Worm (Caenorhabditis elegans) whole organism, L3 larva: ENCODE results near the gene F40F8.4.

Experiments
- R02D3.7 ChIP-seq: fragments of 150-350 bp; optimal IDR thresholded peaks from 2 replicates; lab custom pipeline; 2014; ENCODE audit warnings: missing biosample characterization, missing genetic modification characterization
- ZK546.5 ChIP-seq: sonication (generic microtip); optimal IDR thresholded peaks from 2 replicates; lab custom pipeline; 2017; ENCODE audit warnings: missing biosample characterization, missing genetic modification characterization
- ama-1 ChIP-seq: fragments of 150-350 bp; optimal IDR thresholded peaks from 2 replicates; lab custom pipeline; 2018
- ceh-16 ChIP-seq: sonication (generic microtip); optimal IDR thresholded peaks from 2 replicates; lab custom pipeline; 2017; ENCODE audit warnings: missing biosample characterization, missing genetic modification characterization
- ceh-28 ChIP-seq: fragments of 150-350 bp; optimal IDR thresholded peaks from 2 replicates; lab custom pipeline; 2014; ENCODE audit warnings: missing biosample characterization, missing genetic modification reagents, missing genetic modification characterization
- ceh-82 ChIP-seq: fragments of 150-350 bp; optimal IDR thresholded peaks from 2 replicates; lab custom pipeline; 2014; ENCODE audit warnings: missing biosample characterization, missing genetic modification characterization
- ceh-9 ChIP-seq: sonication (generic microtip); optimal IDR thresholded peaks from 2 replicates; lab custom pipeline; 2018; ENCODE audit warnings: missing biosample characterization, missing genetic modification characterization
- daf-12 ChIP-seq: fragments of 150-350 bp; optimal IDR thresholded peaks from 2 replicates; lab custom pipeline; 2014; ENCODE audit warnings: missing biosample characterization, missing genetic modification reagents, missing genetic modification characterization
- egl-27 ChIP-seq: sonication (generic microtip); optimal IDR thresholded peaks from 4 replicates; lab custom pipeline; 2017; ENCODE audit warnings: missing biosample characterization, missing genetic modification reagents, missing genetic modification characterization
- egl-5 ChIP-seq: fragments of 150-350 bp; optimal IDR thresholded peaks from 2 replicates; lab custom pipeline; 2017; ENCODE audit warnings: missing biosample characterization, missing genetic modification reagents, missing genetic modification characterization, inconsistent platforms
- elt-1 ChIP-seq: fragments of 150-350 bp; optimal IDR thresholded peaks from 2 replicates; lab custom pipeline; 2014; ENCODE audit warnings: missing biosample characterization, missing genetic modification characterization
- elt-2 ChIP-seq: sonication (generic microtip); optimal IDR thresholded peaks from 2 replicates; lab custom pipeline; 2016; ENCODE audit warnings: missing genetic modification reagents, mild to moderate bottlenecking, missing genetic modification characterization, missing compliant biosample characterization
- elt-3 ChIP-seq, 3 experiments: fragments of 150-350 bp in 1 of 3; sonication (generic microtip) in 2 of 3; optimal IDR thresholded peaks; 2 replicates in 2 of 3; 4 replicates in 1 of 3; lab custom pipeline; 2014 to 2017; ENCODE audit warnings: missing biosample characterization in 3 of 3, missing genetic modification characterization in 3 of 3
- eor-1 ChIP-seq, 2 experiments: fragments of 150-350 bp; optimal IDR thresholded peaks; 2 replicates each; lab custom pipeline; 2014 to 2018; ENCODE audit warnings: missing biosample characterization in 2 of 2, missing genetic modification characterization in 2 of 2
- fkh-10 ChIP-seq: sonication (generic microtip); optimal IDR thresholded peaks from 2 replicates; lab custom pipeline; 2017; ENCODE audit warnings: missing biosample characterization, missing genetic modification reagents, missing genetic modification characterization
- fkh-2 ChIP-seq: fragments of 150-350 bp; optimal IDR thresholded peaks from 2 replicates; lab custom pipeline; 2014; ENCODE audit warnings: missing biosample characterization, missing genetic modification reagents, missing genetic modification characterization
- fos-1 ChIP-seq: fragments of 150-350 bp; optimal IDR thresholded peaks from 2 replicates; lab custom pipeline; 2014; ENCODE audit warnings: missing biosample characterization, missing genetic modification characterization
- hmg-11 ChIP-seq: sonication (generic microtip); optimal IDR thresholded peaks from 2 replicates; lab custom pipeline; 2016; ENCODE audit warnings: missing genetic modification characterization, missing compliant biosample characterization
- lin-15B ChIP-seq: fragments of 150-350 bp; optimal IDR thresholded peaks from 2 replicates; lab custom pipeline; 2014; ENCODE audit warnings: missing biosample characterization, missing genetic modification characterization
- lsy-12 ChIP-seq: sonication (generic microtip); optimal IDR thresholded peaks from 2 replicates; lab custom pipeline; 2016; ENCODE audit warnings: mild to moderate bottlenecking, missing genetic modification characterization, missing compliant biosample characterization
- mdl-1 ChIP-seq: fragments of 150-350 bp; optimal IDR thresholded peaks from 2 replicates; lab custom pipeline; 2014; ENCODE audit warnings: missing biosample characterization, missing genetic modification characterization
- mml-1 ChIP-seq: fragments of 150-350 bp; sonication (generic microtip); optimal IDR thresholded peaks from 3 replicates; lab custom pipeline; 2014; ENCODE audit warnings: missing biosample characterization, missing genetic modification characterization
- nfya-1 ChIP-seq: sonication (generic microtip); optimal IDR thresholded peaks from 2 replicates; lab custom pipeline; 2017; ENCODE audit warnings: missing genetic modification characterization, mild to moderate bottlenecking, missing compliant biosample characterization, antibody characterized with exemption, moderate library complexity; ENCODE audit not compliant: insufficient read depth
- nhr-11 ChIP-seq: fragments of 150-350 bp; optimal IDR thresholded peaks from 2 replicates; lab custom pipeline; 2014; ENCODE audit warnings: missing biosample characterization, missing genetic modification characterization
- nhr-12 ChIP-seq: fragments of 150-350 bp; optimal IDR thresholded peaks from 2 replicates; lab custom pipeline; 2014; ENCODE audit warnings: missing biosample characterization, missing genetic modification characterization
- nhr-23 ChIP-seq: fragments of 150-350 bp; optimal IDR thresholded peaks from 2 replicates; lab custom pipeline; 2014; ENCODE audit warnings: missing biosample characterization, missing genetic modification reagents, missing genetic modification characterization
- nhr-25 ChIP-seq: sonication (generic microtip); optimal IDR thresholded peaks from 2 replicates; lab custom pipeline; 2017; ENCODE audit warnings: missing biosample characterization, missing genetic modification characterization
- nhr-28 ChIP-seq: fragments of 150-350 bp; optimal IDR thresholded peaks from 2 replicates; lab custom pipeline; 2014; ENCODE audit warnings: missing biosample characterization, missing genetic modification characterization
- nhr-67 ChIP-seq: fragments of 150-350 bp; optimal IDR thresholded peaks from 2 replicates; lab custom pipeline; 2014; ENCODE audit warnings: missing biosample characterization, missing genetic modification characterization
- nhr-76 ChIP-seq: fragments of 150-350 bp; sonication (generic microtip); optimal IDR thresholded peaks from 5 replicates; lab custom pipeline; 2014; ENCODE audit warnings: missing biosample characterization, missing genetic modification characterization
- pha-4 ChIP-seq: fragments of 150-350 bp; optimal IDR thresholded peaks from 2 replicates; lab custom pipeline; 2014; ENCODE audit warnings: missing biosample characterization, missing genetic modification reagents, missing genetic modification characterization
- pqm-1 ChIP-seq: fragments of 150-350 bp; optimal IDR thresholded peaks from 2 replicates; lab custom pipeline; 2017; ENCODE audit warnings: missing biosample characterization, missing genetic modification characterization, inconsistent platforms
- sea-2 ChIP-seq: fragments of 150-350 bp; sonication (generic microtip); optimal IDR thresholded peaks from 4 replicates; lab custom pipeline; 2014; ENCODE audit warnings: missing biosample characterization, missing genetic modification reagents, missing genetic modification characterization
- skn-1 ChIP-seq: fragments of 150-350 bp; optimal IDR thresholded peaks from 2 replicates; lab custom pipeline; 2014; ENCODE audit warnings: missing biosample characterization, missing genetic modification characterization
- unc-62 ChIP-seq: fragments of 150-350 bp; sonication (generic microtip); optimal IDR thresholded peaks from 4 replicates; lab custom pipeline; 2014; ENCODE audit warnings: missing biosample characterization, missing genetic modification reagents, missing genetic modification characterization
- ztf-11 ChIP-seq: fragments of 150-350 bp; optimal IDR thresholded peaks from 2 replicates; lab custom pipeline; 2014; ENCODE audit warnings: missing biosample characterization, missing genetic modification characterization

F40F8.4 gene

DNA sequence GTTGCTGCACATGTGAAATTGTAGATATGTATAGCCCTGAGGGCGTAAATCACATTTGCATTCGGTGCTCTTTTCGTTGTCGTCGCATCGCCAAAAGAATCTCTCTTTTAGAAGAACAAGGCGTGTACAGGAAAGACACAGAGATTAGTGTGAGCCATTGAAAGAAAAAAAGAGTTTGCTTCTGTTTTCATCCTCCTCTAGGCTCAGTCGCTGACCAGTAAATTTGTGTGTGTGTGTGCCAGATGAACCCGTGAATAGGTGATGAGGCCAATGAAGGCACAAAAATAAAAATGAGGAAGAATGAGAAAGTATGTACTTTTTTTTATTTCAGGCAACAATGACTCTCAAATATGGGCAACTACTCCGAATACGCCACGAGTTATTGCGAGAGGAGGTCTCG lies 27.6 kb downstream of the F40F8.4 start, which contains the start of gene mat-2:
Gene mat-2 (plus strand): TSS at position 301 of the 400 bp plus-strand sequence.
- TF ChIP-seq elt-1 (tag; lab: Kevin White, UChicago) (no peak), nhr-25 (tag; lab: Kevin White, UChicago) (no peak), ceh-28 (tag; lab: Kevin White, UChicago) (no peak), nhr-28 (no peak), nfya-1 (tag; lab: Kevin White, UChicago) (no peak), mml-1 (tag; lab: Kevin White, UChicago) (no peak), lin-15B (tag; lab: Kevin White, UChicago) (no peak)

DNA sequence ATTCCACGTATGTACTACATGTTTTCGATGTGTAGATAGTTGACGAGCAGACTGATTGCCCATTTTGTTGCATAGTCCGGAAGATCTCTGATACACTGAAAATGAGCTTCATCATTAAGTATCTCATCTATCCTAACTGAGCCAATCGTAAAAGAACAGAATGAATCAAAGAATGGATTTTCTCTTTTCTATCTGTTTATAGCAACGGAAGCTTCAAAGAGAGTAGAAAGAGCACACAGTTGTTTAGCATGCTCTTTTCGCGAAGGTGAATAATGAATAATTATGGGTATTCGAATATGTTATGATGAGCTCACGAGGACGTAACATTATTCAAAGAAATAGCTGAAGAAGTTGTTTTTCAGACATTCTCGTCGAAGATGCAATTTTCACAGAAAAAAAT lies 28.9 kb downstream of the F40F8.4 start, which contains the start of gene glb-4:
Gene glb-4 (minus strand): TSS at position 101 of the 400 bp plus-strand sequence.
- TF ChIP-seq mdl-1 (tag; lab: Kevin White, UChicago) (no peak), sea-2 (GFP tag; lab: Kevin White, UChicago) (no peak), ceh-82 (tag; lab: Kevin White, UChicago) (no peak), ama-1 (lab: Kevin White, UChicago) (no peak), fkh-2 (tag; lab: Kevin White, UChicago) (no peak), hmg-11 (tag; lab: Kevin White, UChicago) (no peak), elt-3 (tag; optimal IDR thresholded peaks at IDR 0.05; lab: Kevin White, UChicago) (no peak), egl-5 (no peak), ceh-16 (tag; lab: Kevin White, UChicago) (no peak), pqm-1 (tag; lab: Kevin White, UChicago) (no peak), nfya-1 (tag; lab: Kevin White, UChicago) (no peak), egl-27 (no peak), nhr-23 (tag; lab: Kevin White, UChicago) (no peak), nhr-76 (tag; lab: Kevin White, UChicago) (no peak), elt-2 (tag; lab: Kevin White, UChicago) (no peak)

DNA sequence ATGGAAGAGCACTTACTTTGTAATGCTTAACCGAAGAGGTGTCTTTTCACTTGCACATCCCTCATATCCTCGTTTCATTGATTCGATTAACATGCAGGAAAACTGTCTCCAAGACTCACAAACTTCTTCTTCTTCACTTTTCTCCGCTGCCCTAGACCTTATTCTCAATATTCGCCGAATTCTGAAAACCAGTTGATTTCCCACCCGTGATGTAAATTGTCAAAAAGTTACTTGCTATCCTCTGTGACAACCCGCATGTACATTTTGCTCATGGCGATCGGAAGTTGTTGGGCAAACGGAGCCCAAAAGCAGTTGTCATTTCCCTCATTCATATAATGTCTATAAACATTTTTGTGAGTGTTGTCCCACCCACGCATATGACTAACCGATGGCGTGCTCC lies 29.6 kb downstream of the F40F8.4 start:
- TF ChIP-seq hmg-11 (tag; lab: Kevin White, UChicago) (no peak), pha-4 (no peak), unc-62 (GFP tag; lab: Kevin White, UChicago) (no peak), daf-12 (no peak), nhr-76 (tag; lab: Kevin White, UChicago) (no peak), lsy-12 (tag; lab: Kevin White, UChicago) (no peak)

ce11 chrII:11107828-11108227 lies 32.2 kb downstream of the F40F8.4 start, which contains the start of gene apc-17:
apc-17 (plus strand) TSS chrII:11108128.
- no peak for TF ChIP-seq skn-1
- TF ChIP-seq R02D3.7 (tag; lab: Kevin White, UChicago): no peak
- no peak for TF ChIP-seq ama-1 (lab: Kevin White, UChicago)
- TF ChIP-seq pha-4: no peak
- TF ChIP-seq fkh-10 (GFP tag; lab: Kevin White, UChicago): no peak
- TF ChIP-seq unc-62 (GFP tag; lab: Kevin White, UChicago): no peak
- no peak for TF ChIP-seq ceh-9 (tag; lab: Kevin White, UChicago)
- TF ChIP-seq ztf-11: no peak
- no peak for TF ChIP-seq elt-1 (tag; lab: Kevin White, UChicago)
- no peak for TF ChIP-seq ZK546.5
- no peak for TF ChIP-seq ceh-28 (tag; lab: Kevin White, UChicago)
- TF ChIP-seq fos-1 (tag; lab: Kevin White, UChicago): no peak
- no peak for TF ChIP-seq ceh-82 (tag; lab: Kevin White, UChicago)
- no peak for TF ChIP-seq elt-3 (tag; optimal IDR thresholded peaks at IDR 0.05; lab: Kevin White, UChicago)
- no peak for TF ChIP-seq nhr-28
- no peak for TF ChIP-seq nhr-11
- no peak for TF ChIP-seq mdl-1 (tag; lab: Kevin White, UChicago)
- no peak for TF ChIP-seq eor-1 (tag; optimal IDR thresholded peaks at IDR 0.05; lab: Kevin White, UChicago)
- TF ChIP-seq nhr-12 (tag; lab: Kevin White, UChicago): no peak
- no peak for TF ChIP-seq nhr-67 (tag; lab: Kevin White, UChicago)
- TF ChIP-seq, all 47 proteins: peak for 0
